Worm (Caenorhabditis elegans): ENCODE measurements around the gene plpp-1.2.

- no peak for TF ChIP-seq F22D6.2 (tag; optimal IDR thresholded peaks at IDR 0.05)
- TF ChIP-seq ets-4 (GFP tag; optimal IDR thresholded peaks at IDR 0.05) = no peak
- TF ChIP-seq ztf-3 (GFP tag; optimal IDR thresholded peaks at IDR 0.05) = no peak
- TF ChIP-seq mcd-1 (GFP tag; IDR thresholded peaks at IDR 0.05) = peak; percentile 58; the same call in 1 of the 2 replicates
- peak; percentile 77 for TF ChIP-seq unc-130 (GFP tag; optimal IDR thresholded peaks at IDR 0.05)
- TF ChIP-seq pbrm-1 (GFP tag; IDR thresholded peaks at IDR 0.05) = no peak
Measured at ce11 chrII:6519703-6520102, 34.4 kb downstream of the plpp-1.2 start.
